Worm (Caenorhabditis elegans): ENCODE data around the gene T01D3.1.

The T01D3.1 gene

ce11 chrV:13689592-13689991, at the start of gene T01D3.1:
Gene T01D3.1, plus strand, starts transcription at chrV:13689892.
- TF ChIP-seq ztf-4 (tag; optimal IDR thresholded peaks at IDR 0.05) (no peak), mdl-1 (tag; optimal IDR thresholded peaks at IDR 0.05) (no peak), alr-1 (tag; optimal IDR thresholded peaks at IDR 0.05) (no peak), nhr-25 (tag; optimal IDR thresholded peaks at IDR 0.05) (no peak), C34F6.9 (tag; optimal IDR thresholded peaks at IDR 0.05) (no peak), zag-1 (tag; optimal IDR thresholded peaks at IDR 0.05) (no peak), dmd-4 (tag; optimal IDR thresholded peaks at IDR 0.05) (no peak), F13H6.1 (tag; optimal IDR thresholded peaks at IDR 0.05) (no peak), nhr-23 (tag; optimal IDR thresholded peaks at IDR 0.05) (no peak), nhr-6 (tag; optimal IDR thresholded peaks at IDR 0.05) (no peak), elt-1 (tag; optimal IDR thresholded peaks at IDR 0.05) (no peak), crh-2 (tag; optimal IDR thresholded peaks at IDR 0.05) (no peak), ceh-82 (tag; optimal IDR thresholded peaks at IDR 0.05) (no peak), nhr-77 (tag; optimal IDR thresholded peaks at IDR 0.05) (no peak), sem-4 (tag; optimal IDR thresholded peaks at IDR 0.05) (no peak)

DNA sequence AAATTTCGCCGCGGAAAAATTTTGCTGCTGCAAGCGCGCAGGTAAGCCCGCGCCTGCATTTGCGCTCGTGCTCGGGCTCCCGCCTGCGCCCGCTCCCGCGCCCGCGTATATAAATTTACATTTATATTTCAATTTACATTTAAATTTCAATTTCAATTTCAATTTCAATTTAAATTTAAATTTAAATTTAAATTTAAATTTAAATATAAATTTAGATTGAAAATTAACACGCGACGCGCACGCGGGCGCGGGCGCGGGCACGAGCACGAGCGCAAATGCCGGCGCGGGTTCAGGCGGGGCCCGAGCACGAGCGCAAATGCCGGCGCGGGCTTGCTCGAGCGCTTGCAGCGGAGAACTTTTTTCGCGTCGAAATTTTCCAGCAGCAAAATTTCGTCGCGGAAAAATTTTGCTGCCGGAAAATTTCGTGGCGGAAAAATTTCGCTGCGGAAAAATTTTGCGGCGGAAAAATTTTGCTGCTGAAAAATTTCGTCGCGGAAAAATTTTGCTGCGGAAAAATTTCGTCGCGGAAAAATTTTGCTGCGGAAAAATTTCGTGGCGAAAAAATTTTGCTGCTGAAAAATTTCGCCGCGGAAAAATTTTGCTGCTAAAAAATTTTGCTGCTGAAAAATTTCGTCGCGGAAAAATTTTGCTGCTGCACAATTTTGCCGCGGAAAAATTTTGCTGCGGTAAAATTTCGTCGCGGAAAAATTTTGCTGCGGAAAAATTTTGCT, 43.7 kb upstream of the T01D3.1 start:
- no peak for TF ChIP-seq aly-2 (tag; optimal IDR thresholded peaks at IDR 0.05)
- no peak for TF ChIP-seq gmeb-1 (tag; optimal IDR thresholded peaks at IDR 0.05)
- TF ChIP-seq peb-1 (tag; optimal IDR thresholded peaks at IDR 0.05): no peak
- TF ChIP-seq nhr-23 (tag; optimal IDR thresholded peaks at IDR 0.05): no peak
- no peak for TF ChIP-seq nhr-21 (tag; optimal IDR thresholded peaks at IDR 0.05)

DNA sequence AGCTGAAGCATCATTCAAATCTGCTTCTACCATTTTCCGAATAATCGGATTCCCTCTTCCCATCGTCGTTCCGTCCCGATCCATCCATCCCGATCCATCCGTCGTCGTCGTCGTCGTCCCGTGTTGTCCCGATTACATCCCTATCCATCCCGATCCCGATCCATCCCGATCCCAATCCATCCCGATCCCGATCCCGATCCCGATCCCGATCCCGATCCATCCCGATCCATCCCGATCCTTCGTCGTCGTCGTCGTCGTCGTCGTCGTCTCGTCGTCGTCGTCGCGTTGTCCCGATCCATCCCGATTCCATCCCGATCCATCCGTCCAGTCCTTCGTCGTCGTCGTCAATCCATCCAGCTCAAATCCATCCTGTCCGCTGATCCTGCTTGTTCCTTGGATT, 42.5 kb upstream of the T01D3.1 start:
- no peak for TF ChIP-seq lin-39 (tag; optimal IDR thresholded peaks at IDR 0.05)
- TF ChIP-seq lin-11 (tag; optimal IDR thresholded peaks at IDR 0.05): no peak
- TF ChIP-seq zag-1 (tag; optimal IDR thresholded peaks at IDR 0.05): no peak
- TF ChIP-seq crh-2 (tag; optimal IDR thresholded peaks at IDR 0.05): no peak

DNA sequence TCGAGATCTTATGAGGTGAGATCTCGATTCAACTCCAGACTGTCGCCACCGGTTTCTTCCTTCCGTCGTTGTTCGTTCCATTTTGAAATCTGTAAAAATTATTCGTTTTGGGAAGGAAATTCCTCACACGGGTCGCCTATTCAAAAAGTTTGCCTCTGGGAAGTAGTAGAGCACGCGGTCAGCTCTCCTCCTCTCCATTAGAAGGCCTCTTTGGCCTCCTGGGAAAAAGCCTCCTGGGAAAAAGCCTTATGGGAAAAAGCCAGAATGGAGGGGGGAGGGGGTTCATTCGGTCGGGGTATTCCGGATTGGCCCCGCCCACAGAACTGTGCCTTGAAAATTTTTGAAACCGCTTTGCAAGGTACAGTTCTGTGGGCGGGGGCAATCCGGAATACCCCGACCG, 42.1 kb upstream of the T01D3.1 start:
- TF ChIP-seq nhr-11 (tag; optimal IDR thresholded peaks at IDR 0.05) (no peak), ama-1 (optimal IDR thresholded peaks at IDR 0.05) (no peak), unc-55 (GFP tag; optimal IDR thresholded peaks at IDR 0.05) (no peak), nhr-6 (tag; optimal IDR thresholded peaks at IDR 0.05) (no peak), mdl-1 (tag; optimal IDR thresholded peaks at IDR 0.05) (no peak), ztf-1 (GFP tag; conservative IDR thresholded peaks at IDR 0.05) (no peak), F13H6.1 (tag; optimal IDR thresholded peaks at IDR 0.05) (no peak), nhr-10 (tag; optimal IDR thresholded peaks at IDR 0.05) (no peak), nhr-25 (tag; optimal IDR thresholded peaks at IDR 0.05) (no peak), nhr-23 (tag; optimal IDR thresholded peaks at IDR 0.05) (no peak), ztf-11 (tag; optimal IDR thresholded peaks at IDR 0.05) (no peak), R02D3.7 (tag; optimal IDR thresholded peaks at IDR 0.05) (no peak), egl-27 (tag; optimal IDR thresholded peaks at IDR 0.05) (no peak), unc-62 (GFP tag; optimal IDR thresholded peaks at IDR 0.05) (no peak), skn-1 (tag; optimal IDR thresholded peaks at IDR 0.05) (no peak), nhr-237 (tag; optimal IDR thresholded peaks at IDR 0.05) (no peak)

DNA sequence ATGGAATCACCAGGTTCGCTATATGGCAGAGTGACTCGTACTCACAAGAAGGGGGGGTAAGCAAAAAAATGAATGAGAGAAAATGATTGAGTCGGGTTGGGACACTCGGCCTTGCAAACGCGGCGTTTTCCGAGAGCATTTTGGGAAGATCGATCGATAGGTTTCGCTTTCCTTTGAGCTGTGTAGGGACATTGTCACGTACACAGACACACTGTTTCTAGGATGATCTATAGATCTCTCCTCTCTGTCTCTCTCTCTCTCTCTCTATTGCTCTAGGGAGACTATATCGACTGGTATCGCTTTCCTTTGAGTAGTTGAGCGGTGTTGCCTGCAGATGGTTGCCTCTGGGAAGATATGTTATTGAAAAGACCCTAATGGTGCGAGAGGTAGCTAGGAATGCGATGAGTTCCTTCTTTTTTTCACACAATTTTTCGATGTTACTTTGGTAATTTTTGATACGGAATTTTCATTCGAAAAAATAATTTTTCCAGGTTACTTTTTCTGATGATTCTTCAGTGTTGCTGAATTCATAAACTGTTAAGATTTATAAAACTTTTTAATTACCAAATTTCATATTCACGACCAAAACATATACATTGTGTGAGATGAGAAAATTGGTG, 39.9 kb upstream of the T01D3.1 start, which contains the start of gene H37A05.4:
Gene H37A05.4 (minus strand): TSS at position 51 of the 620 bp plus-strand sequence.
- TF ChIP-seq mab-5 (tag; optimal IDR thresholded peaks at IDR 0.05) (no peak), nhr-10 (tag; optimal IDR thresholded peaks at IDR 0.05) (no peak), blmp-1 (tag; optimal IDR thresholded peaks at IDR 0.05; ENCODE audit: insufficient read depth) (no peak), nhr-11 (tag; optimal IDR thresholded peaks at IDR 0.05) (no peak), egl-27 (tag; optimal IDR thresholded peaks at IDR 0.05) (no peak), sem-4 (tag; optimal IDR thresholded peaks at IDR 0.05) (no peak), R02D3.7 (tag; optimal IDR thresholded peaks at IDR 0.05) (no peak), nhr-12 (tag; optimal IDR thresholded peaks at IDR 0.05) (no peak), crh-2 (tag; optimal IDR thresholded peaks at IDR 0.05) (no peak), ztf-1 (GFP tag; conservative IDR thresholded peaks at IDR 0.05) (0 out of 2 replicates have a peak, but pooled peaks have one; percentile 20), ceh-82 (tag; optimal IDR thresholded peaks at IDR 0.05) (no peak), nhr-129 (tag; optimal IDR thresholded peaks at IDR 0.05) (no peak), ztf-11 (tag; optimal IDR thresholded peaks at IDR 0.05) (no peak), mdl-1 (tag; optimal IDR thresholded peaks at IDR 0.05) (no peak), unc-62 (GFP tag; optimal IDR thresholded peaks at IDR 0.05) (no peak), lin-39 (tag; optimal IDR thresholded peaks at IDR 0.05) (no peak), ceh-16 (tag; optimal IDR thresholded peaks at IDR 0.05) (no peak), nhr-21 (tag; optimal IDR thresholded peaks at IDR 0.05) (no peak), nhr-77 (tag; optimal IDR thresholded peaks at IDR 0.05) (no peak), unc-39 (tag; optimal IDR thresholded peaks at IDR 0.05) (no peak), unc-55 (GFP tag; optimal IDR thresholded peaks at IDR 0.05) (no peak), nhr-23 (tag; optimal IDR thresholded peaks at IDR 0.05) (no peak), C34F6.9 (tag; optimal IDR thresholded peaks at IDR 0.05) (no peak), gmeb-1 (tag; optimal IDR thresholded peaks at IDR 0.05) (no peak), lin-13 (GFP tag; optimal IDR thresholded peaks at IDR 0.05) (peak; percentile 8), Y55F3AM.14 (GFP tag; optimal IDR thresholded peaks at IDR 0.05) (peak; percentile 10), nhr-237 (tag; optimal IDR thresholded peaks at IDR 0.05) (no peak), nhr-25 (tag; optimal IDR thresholded peaks at IDR 0.05) (peak; percentile 53), mbf-1 (tag; optimal IDR thresholded peaks at IDR 0.05) (no peak), nhr-6 (tag; optimal IDR thresholded peaks at IDR 0.05) (no peak), ZK546.5 (tag; optimal IDR thresholded peaks at IDR 0.05) (no peak)
